Worm (Caenorhabditis elegans) whole organism, L2 larva: Measurements from ENCODE around the gene F08G12.3.

Experiments used
- aly-2 ChIP-seq: fragments of 150-350 bp; optimal IDR thresholded peaks from 2 replicates; lab custom pipeline; 2014; ENCODE audit warnings: missing biosample characterization, missing genetic modification characterization
- lin-11 ChIP-seq: fragments of 150-350 bp; sonication (generic microtip); optimal IDR thresholded peaks from 2 replicates; lab custom pipeline; 2014; ENCODE audit warnings: missing biosample characterization, missing genetic modification characterization, inconsistent platforms, mixed read lengths
- lin-13 ChIP-seq: fragments of 150-350 bp; optimal IDR thresholded peaks from 2 replicates; lab custom pipeline; 2014; ENCODE audit warnings: missing biosample characterization, missing genetic modification reagents, missing genetic modification characterization
- nhr-12 ChIP-seq: fragments of 150-350 bp; optimal IDR thresholded peaks from 2 replicates; lab custom pipeline; 2014; ENCODE audit warnings: missing biosample characterization, missing genetic modification characterization
- nhr-77 ChIP-seq: fragments of 150-350 bp; optimal IDR thresholded peaks from 2 replicates; lab custom pipeline; 2014; ENCODE audit warnings: missing biosample characterization, missing genetic modification characterization
- ztf-11 ChIP-seq: sonication (generic microtip); optimal IDR thresholded peaks from 2 replicates; lab custom pipeline; 2017; ENCODE audit warnings: missing biosample characterization, missing genetic modification characterization

DNA sequence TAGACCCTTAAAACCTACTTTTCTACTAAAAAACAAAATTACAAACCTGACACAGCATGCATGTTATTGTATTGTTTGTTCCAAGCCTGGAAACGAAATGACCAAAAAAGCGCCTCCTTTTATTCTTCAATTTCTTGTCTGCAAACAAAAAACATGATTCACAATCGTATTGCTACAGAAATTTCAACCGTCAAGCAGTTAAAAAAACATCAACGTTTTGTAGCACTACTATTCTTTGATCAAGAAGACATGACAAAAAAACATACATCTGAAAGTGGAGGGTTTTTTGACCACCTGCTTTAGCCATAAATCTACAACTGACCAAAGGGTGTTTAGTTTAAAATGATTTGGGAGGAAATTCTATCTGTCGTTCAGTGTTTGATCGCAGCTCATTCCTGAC lies 18.9 kb upstream of the F08G12.3 start, which contains the start of gene F38B2.6:
- TF ChIP-seq lin-11 (tag; lab: Kevin White, UChicago) (no peak), nhr-77 (tag; lab: Kevin White, UChicago) (no peak), nhr-12 (tag; lab: Kevin White, UChicago) (no peak), lin-13 (no peak), ztf-11 (tag; lab: Kevin White, UChicago) (no peak), aly-2 (tag; lab: Kevin White, UChicago) (no peak)
